Worm (Caenorhabditis elegans) whole organism, L3 larva: Measurements from ENCODE around the gene H03E18.1.

Source experiments
- ZK546.5 ChIP-seq: sonication (generic microtip); optimal IDR thresholded peaks from 2 replicates; lab custom pipeline; 2017; ENCODE audit warnings: missing biosample characterization, missing genetic modification characterization
- aly-2 ChIP-seq: fragments of 150-350 bp; optimal IDR thresholded peaks from 2 replicates; lab custom pipeline; 2014; ENCODE audit warnings: missing biosample characterization, missing genetic modification characterization
- ama-1 ChIP-seq: fragments of 150-350 bp; optimal IDR thresholded peaks from 2 replicates; lab custom pipeline; 2018
- ceh-16 ChIP-seq: sonication (generic microtip); optimal IDR thresholded peaks from 2 replicates; lab custom pipeline; 2017; ENCODE audit warnings: missing biosample characterization, missing genetic modification characterization
- ceh-28 ChIP-seq: fragments of 150-350 bp; optimal IDR thresholded peaks from 2 replicates; lab custom pipeline; 2014; ENCODE audit warnings: missing biosample characterization, missing genetic modification reagents, missing genetic modification characterization
- ceh-82 ChIP-seq: fragments of 150-350 bp; optimal IDR thresholded peaks from 2 replicates; lab custom pipeline; 2014; ENCODE audit warnings: missing biosample characterization, missing genetic modification characterization
- ceh-9 ChIP-seq: sonication (generic microtip); optimal IDR thresholded peaks from 2 replicates; lab custom pipeline; 2018; ENCODE audit warnings: missing biosample characterization, missing genetic modification characterization
- daf-12 ChIP-seq: fragments of 150-350 bp; optimal IDR thresholded peaks from 2 replicates; lab custom pipeline; 2014; ENCODE audit warnings: missing biosample characterization, missing genetic modification reagents, missing genetic modification characterization
- egl-27 ChIP-seq: sonication (generic microtip); optimal IDR thresholded peaks from 4 replicates; lab custom pipeline; 2017; ENCODE audit warnings: missing biosample characterization, missing genetic modification reagents, missing genetic modification characterization
- elt-2 ChIP-seq: sonication (generic microtip); optimal IDR thresholded peaks from 2 replicates; lab custom pipeline; 2016; ENCODE audit warnings: missing genetic modification reagents, mild to moderate bottlenecking, missing genetic modification characterization, missing compliant biosample characterization
- elt-3 ChIP-seq, 3 experiments: fragments of 150-350 bp in 1 of 3; sonication (generic microtip) in 2 of 3; optimal IDR thresholded peaks; 2 replicates in 2 of 3; 4 replicates in 1 of 3; lab custom pipeline; 2014 to 2017; ENCODE audit warnings: missing biosample characterization in 3 of 3, missing genetic modification characterization in 3 of 3
- eor-1 ChIP-seq, 2 experiments: fragments of 150-350 bp; optimal IDR thresholded peaks; 2 replicates each; lab custom pipeline; 2014 to 2018; ENCODE audit warnings: missing biosample characterization in 2 of 2, missing genetic modification characterization in 2 of 2
- fkh-10 ChIP-seq: sonication (generic microtip); optimal IDR thresholded peaks from 2 replicates; lab custom pipeline; 2017; ENCODE audit warnings: missing biosample characterization, missing genetic modification reagents, missing genetic modification characterization
- fos-1 ChIP-seq: fragments of 150-350 bp; optimal IDR thresholded peaks from 2 replicates; lab custom pipeline; 2014; ENCODE audit warnings: missing biosample characterization, missing genetic modification characterization
- hmg-11 ChIP-seq: sonication (generic microtip); optimal IDR thresholded peaks from 2 replicates; lab custom pipeline; 2016; ENCODE audit warnings: missing genetic modification characterization, missing compliant biosample characterization
- lin-39 ChIP-seq: fragments of 150-350 bp; optimal IDR thresholded peaks from 2 replicates; lab custom pipeline; 2018; ENCODE audit warnings: missing biosample characterization, missing genetic modification reagents, missing genetic modification characterization
- lsy-12 ChIP-seq: sonication (generic microtip); optimal IDR thresholded peaks from 2 replicates; lab custom pipeline; 2016; ENCODE audit warnings: mild to moderate bottlenecking, missing genetic modification characterization, missing compliant biosample characterization
- mdl-1 ChIP-seq: fragments of 150-350 bp; optimal IDR thresholded peaks from 2 replicates; lab custom pipeline; 2014; ENCODE audit warnings: missing biosample characterization, missing genetic modification characterization
- mml-1 ChIP-seq: fragments of 150-350 bp; sonication (generic microtip); optimal IDR thresholded peaks from 3 replicates; lab custom pipeline; 2014; ENCODE audit warnings: missing biosample characterization, missing genetic modification characterization
- nfya-1 ChIP-seq: sonication (generic microtip); optimal IDR thresholded peaks from 2 replicates; lab custom pipeline; 2017; ENCODE audit warnings: missing genetic modification characterization, mild to moderate bottlenecking, missing compliant biosample characterization, antibody characterized with exemption, moderate library complexity; ENCODE audit not compliant: insufficient read depth
- nhr-12 ChIP-seq: fragments of 150-350 bp; optimal IDR thresholded peaks from 2 replicates; lab custom pipeline; 2014; ENCODE audit warnings: missing biosample characterization, missing genetic modification characterization
- nhr-23 ChIP-seq: fragments of 150-350 bp; optimal IDR thresholded peaks from 2 replicates; lab custom pipeline; 2014; ENCODE audit warnings: missing biosample characterization, missing genetic modification reagents, missing genetic modification characterization
- nhr-237 ChIP-seq: fragments of 150-350 bp; optimal IDR thresholded peaks from 2 replicates; lab custom pipeline; 2014; ENCODE audit warnings: missing biosample characterization, missing genetic modification characterization
- nhr-25 ChIP-seq: sonication (generic microtip); optimal IDR thresholded peaks from 2 replicates; lab custom pipeline; 2017; ENCODE audit warnings: missing biosample characterization, missing genetic modification characterization
- nhr-28 ChIP-seq: fragments of 150-350 bp; optimal IDR thresholded peaks from 2 replicates; lab custom pipeline; 2014; ENCODE audit warnings: missing biosample characterization, missing genetic modification characterization
- nhr-67 ChIP-seq: fragments of 150-350 bp; optimal IDR thresholded peaks from 2 replicates; lab custom pipeline; 2014; ENCODE audit warnings: missing biosample characterization, missing genetic modification characterization
- nhr-77 ChIP-seq: fragments of 150-350 bp; optimal IDR thresholded peaks from 2 replicates; lab custom pipeline; 2014; ENCODE audit warnings: missing biosample characterization, missing genetic modification characterization
- pqm-1 ChIP-seq: fragments of 150-350 bp; optimal IDR thresholded peaks from 2 replicates; lab custom pipeline; 2017; ENCODE audit warnings: missing biosample characterization, missing genetic modification characterization, inconsistent platforms
- sea-2 ChIP-seq: fragments of 150-350 bp; sonication (generic microtip); optimal IDR thresholded peaks from 4 replicates; lab custom pipeline; 2014; ENCODE audit warnings: missing biosample characterization, missing genetic modification reagents, missing genetic modification characterization
- skn-1 ChIP-seq: fragments of 150-350 bp; optimal IDR thresholded peaks from 2 replicates; lab custom pipeline; 2014; ENCODE audit warnings: missing biosample characterization, missing genetic modification characterization
- snpc-4 ChIP-seq: fragments of 150-350 bp; optimal IDR thresholded peaks from 2 replicates; lab custom pipeline; 2014; ENCODE audit warnings: missing biosample characterization, missing genetic modification characterization
- unc-39 ChIP-seq: sonication (generic microtip); optimal IDR thresholded peaks from 4 replicates; lab custom pipeline; 2017; ENCODE audit warnings: missing biosample characterization, missing genetic modification characterization
- unc-62 ChIP-seq: fragments of 150-350 bp; sonication (generic microtip); optimal IDR thresholded peaks from 4 replicates; lab custom pipeline; 2014; ENCODE audit warnings: missing biosample characterization, missing genetic modification reagents, missing genetic modification characterization
- zag-1 ChIP-seq: fragments of 150-350 bp; optimal IDR thresholded peaks from 2 replicates; lab custom pipeline; 2014; ENCODE audit warnings: missing biosample characterization, missing genetic modification characterization
- ztf-11 ChIP-seq: fragments of 150-350 bp; optimal IDR thresholded peaks from 2 replicates; lab custom pipeline; 2014; ENCODE audit warnings: missing biosample characterization, missing genetic modification characterization
- ztf-4 ChIP-seq: fragments of 150-350 bp; optimal IDR thresholded peaks from 2 replicates; lab custom pipeline; 2014; ENCODE audit warnings: missing biosample characterization, missing genetic modification characterization

Gene H03E18.1

ce11 chrX:8507576-8507975 is at the start of gene H03E18.1:
TSS of gene H03E18.1 (plus strand) at chrX:8507876.
- no peak for TF ChIP-seq nhr-23
- TF ChIP-seq unc-62 (GFP tag; lab: Kevin White, UChicago): no peak
- no peak for TF ChIP-seq nhr-67
- TF ChIP-seq ZK546.5 (tag; lab: Kevin White, UChicago): no peak
- TF ChIP-seq fos-1: no peak
- no peak for TF ChIP-seq ama-1 (lab: Kevin White, UChicago)
- TF ChIP-seq fkh-10 (GFP tag; lab: Kevin White, UChicago): no peak
- no peak for TF ChIP-seq mdl-1 (tag; lab: Kevin White, UChicago)
- no peak for TF ChIP-seq ceh-9 (tag; lab: Kevin White, UChicago)
- TF ChIP-seq nhr-237 (tag; lab: Kevin White, UChicago): no peak
- TF ChIP-seq ceh-82 (tag; lab: Kevin White, UChicago): no peak
- TF ChIP-seq ceh-28 (tag; lab: Kevin White, UChicago): no peak

ce11 chrX:8459789-8460188 is 47.9 kb upstream of the H03E18.1 start:
- TF ChIP-seq nhr-67 (no peak), nhr-237 (tag; lab: Kevin White, UChicago) (no peak), unc-39 (no peak), nhr-28 (tag; lab: Kevin White, UChicago) (no peak), ztf-11 (no peak), eor-1 (tag; optimal IDR thresholded peaks at IDR 0.05; lab: Kevin White, UChicago) (no peak), zag-1 (tag; lab: Kevin White, UChicago) (no peak), mdl-1 (tag; lab: Kevin White, UChicago) (no peak), hmg-11 (tag; lab: Kevin White, UChicago) (no peak), unc-62 (GFP tag; lab: Kevin White, UChicago) (no peak), daf-12 (no peak), ZK546.5 (tag; lab: Kevin White, UChicago) (no peak), elt-3 (tag; optimal IDR thresholded peaks at IDR 0.05; lab: Kevin White, UChicago) (no peak), nhr-77 (tag; lab: Kevin White, UChicago) (no peak), egl-27 (tag; lab: Kevin White, UChicago) (no peak), sea-2 (GFP tag; lab: Kevin White, UChicago) (no peak), nhr-25 (tag; lab: Kevin White, UChicago) (no peak), lin-39 (tag; lab: Kevin White, UChicago) (no peak), pqm-1 (tag; lab: Kevin White, UChicago) (no peak), ceh-82 (tag; lab: Kevin White, UChicago) (no peak)

ce11 chrX:8460958-8461357 is 46.7 kb upstream of the H03E18.1 start:
- TF ChIP-seq lsy-12 (no peak), lin-39 (tag; lab: Kevin White, UChicago) (no peak), fos-1 (no peak), nhr-237 (tag; lab: Kevin White, UChicago) (no peak), ztf-11 (no peak), fkh-10 (GFP tag; lab: Kevin White, UChicago) (no peak), mml-1 (tag; lab: Kevin White, UChicago) (no peak), aly-2 (tag; lab: Kevin White, UChicago) (no peak), nhr-23 (no peak), mdl-1 (tag; lab: Kevin White, UChicago) (no peak), snpc-4 (tag; lab: Kevin White, UChicago) (no peak), ceh-16 (tag; lab: Kevin White, UChicago) (no peak), ztf-4 (tag; lab: Kevin White, UChicago) (no peak), nhr-12 (no peak), skn-1 (tag; lab: Kevin White, UChicago) (no peak), egl-27 (tag; lab: Kevin White, UChicago) (no peak), nhr-25 (tag; lab: Kevin White, UChicago) (no peak)

DNA sequence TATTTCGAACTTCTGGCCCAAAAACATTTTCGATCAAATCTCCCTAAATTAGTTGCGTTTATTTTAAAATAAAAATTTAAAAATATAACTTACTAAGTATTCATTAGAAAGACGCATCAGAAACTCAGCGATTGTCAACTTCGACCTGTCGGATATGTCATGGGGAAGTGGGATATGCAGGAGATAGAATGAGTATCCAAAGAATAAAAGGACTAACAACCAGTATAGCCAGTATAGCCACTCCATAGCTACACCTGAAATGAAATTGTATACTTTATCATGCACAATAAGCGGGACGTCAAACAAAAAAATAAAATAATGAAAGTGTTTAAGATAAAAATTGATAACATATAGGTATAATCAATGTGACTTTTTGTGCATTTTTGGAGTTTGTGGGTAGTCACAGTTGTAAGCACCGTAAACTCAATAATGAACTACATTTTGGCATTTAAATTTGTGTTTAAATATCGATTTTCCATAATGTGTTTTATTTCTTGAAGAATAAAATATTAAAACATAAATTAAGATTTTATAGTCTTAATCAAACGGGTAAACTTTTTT is 44.5 kb upstream of the H03E18.1 start, which contains the start of gene F16F9.4:
Gene F16F9.4 (minus strand): TSS at position 276 of the 561 bp plus-strand sequence.
- peak; percentile 66 for TF ChIP-seq elt-2 (tag; lab: Kevin White, UChicago)
- TF ChIP-seq pqm-1 (tag; lab: Kevin White, UChicago): peak; percentile 64
- TF ChIP-seq hmg-11 (tag; lab: Kevin White, UChicago): no peak
- no peak for TF ChIP-seq ceh-16 (tag; lab: Kevin White, UChicago)
- no peak for TF ChIP-seq elt-3 (tag; optimal IDR thresholded peaks at IDR 0.05; lab: Kevin White, UChicago)
- TF ChIP-seq nfya-1 (tag; lab: Kevin White, UChicago): no peak
- no peak for TF ChIP-seq eor-1 (tag; optimal IDR thresholded peaks at IDR 0.05; lab: Kevin White, UChicago)
